Fruit fly (Drosophila melanogaster): Measurements from ENCODE around the gene CheA84a.

The CheA84a gene

dm6 chr3R:8243720-8244119 lies 39.1 kb upstream of the CheA84a start, which contains the start of the genes CG9636, CG18749 and CG33722 (continued):
- TF ChIP-seq MESR4 (GFP tag; optimal IDR thresholded peaks at IDR 0.05) (no peak), CG4328 (GFP tag; optimal IDR thresholded peaks at IDR 0.05) (peak; percentile 7), CG13424 (tag; optimal IDR thresholded peaks at IDR 0.05) (peak; percentile 70), Hr51 (GFP tag; optimal IDR thresholded peaks at IDR 0.05) (peak; percentile 67 to 80), Pdp1 (GFP tag; optimal IDR thresholded peaks at IDR 0.05) (peak; percentile 22 to 24), Adf1 (GFP tag; IDR thresholded peaks at IDR 0.05) (peak; percentile 30), Sin3A (optimal IDR thresholded peaks at IDR 0.05) (peak; percentile 32), luna (GFP tag; optimal IDR thresholded peaks at IDR 0.05) (no peak), sens-2 (GFP tag; IDR thresholded peaks at IDR 0.05) (peak; percentile 37; the same call in 1 of the 2 replicates), CG11456 (GFP tag; IDR thresholded peaks at IDR 0.05) (peak; percentile 40; the same call in 1 of the 3 replicates), Awh (GFP tag; IDR thresholded peaks at IDR 0.05) (peak; percentile 66; the same call in 1 of the 2 replicates), Nf-YC (tag; optimal IDR thresholded peaks at IDR 0.05) (peak; percentile 74), chm (GFP tag; IDR thresholded peaks at IDR 0.05) (no peak; the same call in 1 of the 2 replicates), Lpt (GFP tag; optimal IDR thresholded peaks at IDR 0.05) (no peak), CoRest (tag; optimal IDR thresholded peaks at IDR 0.05) (peak; percentile 80), scrt (GFP tag; optimal IDR thresholded peaks at IDR 0.05) (peak; percentile 41), ind (GFP tag; optimal IDR thresholded peaks at IDR 0.05) (peak; percentile 71), psq (GFP tag; optimal IDR thresholded peaks at IDR 0.05) (peak; percentile 43), so (GFP tag; IDR thresholded peaks at IDR 0.05) (no peak), CG32772 (GFP tag; IDR thresholded peaks at IDR 0.05) (peak; percentile 58; the same call in 1 of the 2 replicates), dimm (GFP tag; IDR thresholded peaks at IDR 0.05) (no peak), Atf6 (GFP tag; IDR thresholded peaks at IDR 0.05) (peak; percentile 27; the same call in 1 of the 2 replicates), crol (GFP tag; IDR thresholded peaks at IDR 0.05) (no peak), CG12942 (GFP tag; optimal IDR thresholded peaks at IDR 0.05) (peak; percentile 58), CG7271 (tag; optimal IDR thresholded peaks at IDR 0.05) (peak; percentile 61), Ada2b (GFP tag; IDR thresholded peaks at IDR 0.05) (peak; percentile 86), sna (GFP tag; IDR thresholded peaks at IDR 0.05; ENCODE audit: partially characterized antibody) (peak; percentile 99), CG6272 (GFP tag; IDR thresholded peaks at IDR 0.05) (peak; percentile 66), CG5953 (GFP tag; IDR thresholded peaks at IDR 0.05) (0 out of 2 replicates have a peak, but pooled peaks have one; percentile 11), CG7987 (GFP tag; optimal IDR thresholded peaks at IDR 0.05) (peak; percentile 21), ato (GFP tag; IDR thresholded peaks at IDR 0.05; ENCODE audit: partially characterized antibody) (peak; percentile 98), B-H2 (GFP tag; optimal IDR thresholded peaks at IDR 0.05) (peak; percentile 71), CG4854 (GFP tag; optimal IDR thresholded peaks at IDR 0.05) (peak; percentile 43), CG2202 (tag; optimal IDR thresholded peaks at IDR 0.05) (peak; percentile 47), CG14710 (tag; optimal IDR thresholded peaks at IDR 0.05) (peak; percentile 87), tap (tag; optimal IDR thresholded peaks at IDR 0.05) (peak; percentile 63), CG11247 (GFP tag; IDR thresholded peaks at IDR 0.05) (peak; percentile 61; the same call in 1 of the 2 replicates), CG9215 (GFP tag; IDR thresholded peaks at IDR 0.05) (0 out of 2 replicates have a peak, but pooled peaks have one; percentile 20), seq (GFP tag; IDR thresholded peaks at IDR 0.05) (no peak; the same call in 1 of the 2 replicates), mirr (GFP tag; optimal IDR thresholded peaks at IDR 0.05) (peak; percentile 38), ERR (GFP tag; optimal IDR thresholded peaks at IDR 0.05) (no peak), ftz-f1 (GFP tag; optimal IDR thresholded peaks at IDR 0.05) (no peak), croc (GFP tag; conservative IDR thresholded peaks at IDR 0.05) (peak; percentile 43), HHEX (GFP tag; optimal IDR thresholded peaks at IDR 0.05) (peak; percentile 44), HmgD (GFP tag; optimal IDR thresholded peaks at IDR 0.05) (no peak), pb (GFP tag; optimal IDR thresholded peaks at IDR 0.05) (no peak), CG4360 (GFP tag; IDR thresholded peaks at IDR 0.05) (0 out of 2 replicates have a peak, but pooled peaks have one; percentile 12), cg (GFP tag; optimal IDR thresholded peaks at IDR 0.05) (no peak), onecut (GFP tag; IDR thresholded peaks at IDR 0.05) (peak; percentile 96), Elba2 (GFP tag; optimal IDR thresholded peaks at IDR 0.05) (peak; percentile 42), sr (GFP tag; IDR thresholded peaks at IDR 0.05) (no peak)
